Worm (Caenorhabditis elegans): ENCODE data around the gene spdl-1.

spdl-1 gene

ce11 chrII:7815406-7815805, 34.0 kb downstream of the spdl-1 start:
- peak; percentile 34 for TF ChIP-seq nhr-129 (tag; optimal IDR thresholded peaks at IDR 0.05)
- no peak for TF ChIP-seq blmp-1 (tag; optimal IDR thresholded peaks at IDR 0.05; ENCODE audit: insufficient read depth)

- TF ChIP-seq lin-13 (GFP tag; optimal IDR thresholded peaks at IDR 0.05) (no peak), lin-11 (tag; optimal IDR thresholded peaks at IDR 0.05) (no peak), blmp-1 (tag; optimal IDR thresholded peaks at IDR 0.05; ENCODE audit: insufficient read depth) (no peak), alr-1 (tag; optimal IDR thresholded peaks at IDR 0.05) (no peak), sma-9 (GFP tag; optimal IDR thresholded peaks at IDR 0.05) (peak; percentile 26), sma-9 (tag; optimal IDR thresholded peaks at IDR 0.05) (no peak), zag-1 (tag; optimal IDR thresholded peaks at IDR 0.05) (no peak), lin-39 (tag; optimal IDR thresholded peaks at IDR 0.05) (no peak), gmeb-1 (tag; optimal IDR thresholded peaks at IDR 0.05) (no peak), nhr-129 (tag; optimal IDR thresholded peaks at IDR 0.05) (no peak), elt-3 (tag; optimal IDR thresholded peaks at IDR 0.05) (no peak), skn-1 (tag; optimal IDR thresholded peaks at IDR 0.05) (no peak), snpc-4 (tag; optimal IDR thresholded peaks at IDR 0.05) (no peak), nhr-77 (tag; optimal IDR thresholded peaks at IDR 0.05) (no peak), lsy-2 (tag; optimal IDR thresholded peaks at IDR 0.05) (peak in 1 of 2 experiments; percentile 45), unc-39 (tag; optimal IDR thresholded peaks at IDR 0.05) (no peak), fos-1 (tag; optimal IDR thresholded peaks at IDR 0.05) (peak; percentile 43), C34F6.9 (tag; optimal IDR thresholded peaks at IDR 0.05) (peak; percentile 28), unc-55 (GFP tag; optimal IDR thresholded peaks at IDR 0.05) (peak; percentile 23), nhr-25 (tag; optimal IDR thresholded peaks at IDR 0.05) (no peak)
Measured at ce11 chrII:7816163-7816776, 34.9 kb downstream of the spdl-1 start, which contains the start of gene cki-2. Gene cki-2 (plus strand): TSS chrII:7816499.

DNA sequence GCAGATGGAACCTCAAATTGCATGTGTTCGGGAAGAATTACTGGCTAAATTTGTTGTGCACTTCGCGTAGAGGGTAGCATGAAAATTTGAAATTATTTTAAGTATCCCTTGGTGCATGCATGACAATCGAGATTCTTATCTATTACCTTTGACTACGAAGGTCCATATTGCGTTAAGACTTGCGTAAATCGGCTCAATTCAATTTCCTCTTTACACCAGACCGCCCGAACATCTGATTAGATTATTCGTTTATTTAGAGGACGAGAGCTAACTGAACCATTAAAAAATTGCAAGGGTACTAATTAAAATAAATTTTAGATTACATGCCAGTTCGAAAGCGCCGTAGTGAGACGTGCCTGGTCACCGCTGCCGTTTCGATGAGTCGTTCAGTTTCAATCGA, 36.2 kb downstream of the spdl-1 start:
- TF ChIP-seq snpc-4 (tag; optimal IDR thresholded peaks at IDR 0.05) (no peak), nhr-23 (tag; optimal IDR thresholded peaks at IDR 0.05) (no peak)

DNA sequence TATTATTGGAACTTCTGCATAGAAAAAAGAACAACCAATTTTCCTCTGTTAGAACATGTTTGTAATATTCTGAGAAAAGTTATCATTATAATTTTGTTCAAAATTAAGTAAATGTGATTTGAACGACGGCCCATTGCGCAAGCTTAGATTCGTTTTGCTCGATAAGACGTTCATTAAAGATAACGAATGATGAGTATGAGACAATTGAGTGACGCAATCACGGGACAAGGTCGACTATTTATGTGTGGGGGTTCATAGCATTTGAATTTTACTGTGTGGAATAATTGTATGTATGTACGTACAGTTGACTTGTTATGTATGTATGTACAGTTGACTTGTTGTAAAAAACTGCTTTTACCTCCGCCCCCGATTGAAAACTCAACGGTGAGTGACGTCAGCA, 38.0 kb downstream of the spdl-1 start:
- no peak for TF ChIP-seq lsy-2 (tag; optimal IDR thresholded peaks at IDR 0.05)
- TF ChIP-seq Y55F3AM.14 (GFP tag; optimal IDR thresholded peaks at IDR 0.05): no peak
- TF ChIP-seq ceh-82 (tag; optimal IDR thresholded peaks at IDR 0.05): no peak
- TF ChIP-seq unc-55 (GFP tag; optimal IDR thresholded peaks at IDR 0.05): no peak
- TF ChIP-seq mab-5 (tag; optimal IDR thresholded peaks at IDR 0.05): no peak
- no peak for TF ChIP-seq C34F6.9 (tag; optimal IDR thresholded peaks at IDR 0.05)
- TF ChIP-seq nhr-77 (tag; optimal IDR thresholded peaks at IDR 0.05): no peak
- TF ChIP-seq alr-1 (tag; optimal IDR thresholded peaks at IDR 0.05): no peak
- no peak for TF ChIP-seq lin-11 (tag; optimal IDR thresholded peaks at IDR 0.05)
- TF ChIP-seq ama-1 (optimal IDR thresholded peaks at IDR 0.05): no peak
- no peak for TF ChIP-seq gmeb-1 (tag; optimal IDR thresholded peaks at IDR 0.05)
- TF ChIP-seq nhr-23 (tag; optimal IDR thresholded peaks at IDR 0.05): no peak

ce11 chrII:7822454-7822853, 41.1 kb downstream of the spdl-1 start, which contains the start of gene irld-47:
Gene irld-47 (minus strand): TSS chrII:7822554.
- TF ChIP-seq elt-3 (tag; optimal IDR thresholded peaks at IDR 0.05): no peak
- TF ChIP-seq C34F6.9 (tag; optimal IDR thresholded peaks at IDR 0.05): no peak
- no peak for TF ChIP-seq aly-2 (tag; optimal IDR thresholded peaks at IDR 0.05)
- no peak for TF ChIP-seq Y55F3AM.14 (GFP tag; optimal IDR thresholded peaks at IDR 0.05)

DNA sequence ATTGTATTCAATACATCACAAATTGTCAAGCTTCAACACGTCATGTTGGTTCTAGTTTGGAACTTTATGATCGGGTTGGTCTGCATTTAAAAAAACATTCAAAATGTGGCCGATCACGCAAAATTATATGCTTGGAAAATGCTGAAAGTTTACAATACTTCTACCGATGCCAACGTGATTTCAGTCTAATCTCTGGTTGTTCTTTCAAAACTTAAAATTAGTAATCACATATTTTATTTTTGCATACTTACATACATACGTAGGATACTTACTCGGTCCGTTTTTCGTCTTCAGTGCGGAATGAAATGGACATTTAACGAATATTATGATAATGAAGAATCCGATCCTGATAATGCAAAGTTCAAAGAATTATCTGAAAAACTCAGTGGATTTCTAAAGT, 43.7 kb downstream of the spdl-1 start, which contains the start of gene srw-62:
Gene srw-62 (plus strand): TSS at position 301 of the 400 bp plus-strand sequence.
- TF ChIP-seq ZK546.5 (tag; optimal IDR thresholded peaks at IDR 0.05) (no peak), mdl-1 (tag; optimal IDR thresholded peaks at IDR 0.05) (no peak), aly-2 (tag; optimal IDR thresholded peaks at IDR 0.05) (no peak), sem-4 (tag; optimal IDR thresholded peaks at IDR 0.05) (no peak), nhr-237 (tag; optimal IDR thresholded peaks at IDR 0.05) (no peak), peb-1 (tag; optimal IDR thresholded peaks at IDR 0.05) (no peak), nhr-23 (tag; optimal IDR thresholded peaks at IDR 0.05) (no peak), mab-5 (tag; optimal IDR thresholded peaks at IDR 0.05) (no peak), ztf-11 (tag; optimal IDR thresholded peaks at IDR 0.05) (no peak), nhr-11 (tag; optimal IDR thresholded peaks at IDR 0.05) (no peak), ama-1 (optimal IDR thresholded peaks at IDR 0.05) (no peak), egl-27 (tag; optimal IDR thresholded peaks at IDR 0.05) (no peak), F13H6.1 (tag; optimal IDR thresholded peaks at IDR 0.05) (no peak)
